Worm (Caenorhabditis elegans): ENCODE results near the gene srx-12.

DNA sequence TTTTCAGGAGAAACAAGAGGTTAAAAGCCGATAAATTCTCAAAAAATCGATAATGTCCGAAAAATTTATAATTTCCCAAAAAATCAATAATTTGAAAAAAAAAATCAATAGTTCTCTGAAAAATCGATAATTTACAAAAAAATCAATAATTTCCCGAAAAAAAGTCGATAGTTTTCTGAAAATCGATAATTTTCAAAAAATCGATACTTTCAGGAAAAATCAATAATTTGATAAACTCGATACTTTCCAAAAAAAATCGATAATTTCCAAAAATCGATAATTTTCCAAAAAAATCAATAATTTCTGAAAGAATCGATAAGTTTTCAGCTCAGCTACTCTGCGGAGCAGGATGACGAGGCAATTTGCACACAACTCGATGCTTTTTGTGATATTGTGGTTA lies 46.1 kb upstream of the srx-12 start:
- no peak for TF ChIP-seq nhr-237 (tag; optimal IDR thresholded peaks at IDR 0.05)
- TF ChIP-seq jun-1 (tag; optimal IDR thresholded peaks at IDR 0.05): no peak
- TF ChIP-seq nhr-12 (tag; optimal IDR thresholded peaks at IDR 0.05): no peak
- no peak for TF ChIP-seq lin-13 (GFP tag; optimal IDR thresholded peaks at IDR 0.05)
- TF ChIP-seq dpl-1 (GFP tag; optimal IDR thresholded peaks at IDR 0.05): no peak
- no peak for TF ChIP-seq tbx-2 (tag; optimal IDR thresholded peaks at IDR 0.05)
- no peak for TF ChIP-seq blmp-1 (tag; optimal IDR thresholded peaks at IDR 0.05)
- TF ChIP-seq nhr-11 (tag; optimal IDR thresholded peaks at IDR 0.05): no peak
- TF ChIP-seq ama-1 (optimal IDR thresholded peaks at IDR 0.05): no peak
- no peak for TF ChIP-seq mep-1 (tag; optimal IDR thresholded peaks at IDR 0.05)
- no peak for TF ChIP-seq nhr-90 (tag; optimal IDR thresholded peaks at IDR 0.05; ENCODE audit: poor library complexity)
- TF ChIP-seq tlp-1 (tag; optimal IDR thresholded peaks at IDR 0.05): no peak
